Fruit fly (Drosophila melanogaster): ENCODE measurements around the gene CG42752.

- TF ChIP-seq Camta (GFP tag; optimal IDR thresholded peaks at IDR 0.05) = no peak
- no peak for TF ChIP-seq ab (GFP tag; optimal IDR thresholded peaks at IDR 0.05)
- no peak for TF ChIP-seq HLH54F (GFP tag; optimal IDR thresholded peaks at IDR 0.05)
- TF ChIP-seq jumu (GFP tag; optimal IDR thresholded peaks at IDR 0.05) = no peak
- no peak for TF ChIP-seq CG31441 (GFP tag; IDR thresholded peaks at IDR 0.05)
- no peak for TF ChIP-seq so (GFP tag; IDR thresholded peaks at IDR 0.05)
- no peak for TF ChIP-seq CG34376 (GFP tag; optimal IDR thresholded peaks at IDR 0.05)
- no peak for TF ChIP-seq CG11504 (tag; optimal IDR thresholded peaks at IDR 0.05)
- TF ChIP-seq CG7987 (GFP tag; optimal IDR thresholded peaks at IDR 0.05) = no peak
- no peak for TF ChIP-seq CG6683 (GFP tag; optimal IDR thresholded peaks at IDR 0.05)
Observed at dm6 chr2L:18735553-18736167, 4.2 kb downstream of the CG42752 start.

Data from whole organism, embryonic.